Fruit fly (Drosophila melanogaster): ENCODE data around the gene CG7102.

CG7102 gene

DNA sequence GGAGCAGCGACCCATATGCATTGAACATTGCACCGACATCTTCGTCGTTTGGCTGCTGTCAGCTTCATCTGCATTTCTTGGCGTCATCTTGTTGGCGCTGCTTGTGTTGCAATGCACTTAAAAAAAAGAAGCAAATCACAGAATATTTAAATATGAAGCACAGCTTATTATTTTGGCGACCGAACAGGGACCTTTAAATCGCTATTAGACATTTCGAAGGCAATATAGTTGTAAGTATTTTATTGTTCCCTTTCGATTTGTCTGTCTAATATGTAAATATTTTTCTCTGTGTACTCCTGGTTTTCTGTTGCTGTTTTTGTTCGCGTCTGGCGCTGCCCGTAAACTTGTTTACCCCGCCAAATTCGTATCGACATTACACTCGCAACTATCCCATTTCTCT is 12.6 kb upstream of the CG7102 start (continued):
- TF ChIP-seq gem (tag; optimal IDR thresholded peaks at IDR 0.05) (peak; percentile 13), CG14050 (GFP tag; IDR thresholded peaks at IDR 0.05) (no peak), CG5180 (GFP tag; optimal IDR thresholded peaks at IDR 0.05) (no peak), CG11504 (tag; optimal IDR thresholded peaks at IDR 0.05) (peak; percentile 29), Sry-β (GFP tag; optimal IDR thresholded peaks at IDR 0.05) (no peak), sqz (GFP tag; optimal IDR thresholded peaks at IDR 0.05) (no peak), Deaf1 (tag; optimal IDR thresholded peaks at IDR 0.05) (no peak), dmrt99B (tag; optimal IDR thresholded peaks at IDR 0.05) (peak; percentile 48), sima (GFP tag; optimal IDR thresholded peaks at IDR 0.05) (no peak), nom (GFP tag; optimal IDR thresholded peaks at IDR 0.05) (peak; percentile 94)

dm6 chr2L:7899108-7899507 is 11.8 kb upstream of the CG7102 start:
- TF ChIP-seq B-H1 (GFP tag; IDR thresholded peaks at IDR 0.05): no peak
- peak; percentile 63 for TF ChIP-seq Drgx (GFP tag; IDR thresholded peaks at IDR 0.05)
- TF ChIP-seq CG17912 (GFP tag; optimal IDR thresholded peaks at IDR 0.05): no peak

- TF ChIP-seq CG16815 (GFP tag; optimal IDR thresholded peaks at IDR 0.05): no peak
- no peak for TF ChIP-seq Deaf1 (tag; optimal IDR thresholded peaks at IDR 0.05)
- TF ChIP-seq nom (GFP tag; optimal IDR thresholded peaks at IDR 0.05): peak; percentile 56
- TF ChIP-seq row (GFP tag; IDR thresholded peaks at IDR 0.05): no peak
- no peak for TF ChIP-seq Elba2 (GFP tag; optimal IDR thresholded peaks at IDR 0.05)
- TF ChIP-seq sr (GFP tag; IDR thresholded peaks at IDR 0.05): no peak
- no peak for TF ChIP-seq sqz (GFP tag; optimal IDR thresholded peaks at IDR 0.05)
- TF ChIP-seq CG7963 (GFP tag; IDR thresholded peaks at IDR 0.05; ENCODE audit: partially characterized antibody): no peak
- TF ChIP-seq CG11723 (GFP tag; optimal IDR thresholded peaks at IDR 0.05): no peak
- TF ChIP-seq stwl (tag; optimal IDR thresholded peaks at IDR 0.05): no peak
- TF ChIP-seq bsh (GFP tag; optimal IDR thresholded peaks at IDR 0.05): peak in 1 of 2 experiments; percentile 72
- TF ChIP-seq CG8944 (GFP tag; optimal IDR thresholded peaks at IDR 0.05): no peak
- peak; percentile 82 for TF ChIP-seq Drgx (GFP tag; IDR thresholded peaks at IDR 0.05)
- no peak for TF ChIP-seq sna (GFP tag; IDR thresholded peaks at IDR 0.05; ENCODE audit: partially characterized antibody)
- TF ChIP-seq Ets65A (GFP tag): peak; percentile 64
- TF ChIP-seq Mes4 (GFP tag; optimal IDR thresholded peaks at IDR 0.05): no peak
- no peak for TF ChIP-seq HLH3B (GFP tag; IDR thresholded peaks at IDR 0.05)
Observed at dm6 chr2L:7898581-7898980, 11.3 kb upstream of the CG7102 start.

dm6 chr2L:7897245-7897644 is 9.9 kb upstream of the CG7102 start:
- TF ChIP-seq Chrac-16 (GFP tag; optimal IDR thresholded peaks at IDR 0.05) (no peak), p53 (GFP tag; optimal IDR thresholded peaks at IDR 0.05) (no peak), Doc3 (GFP tag; IDR thresholded peaks at IDR 0.05; ENCODE audit: partially characterized antibody) (no peak), Drgx (GFP tag; IDR thresholded peaks at IDR 0.05) (peak; percentile 44; the same call in 1 of the 2 replicates)

- TF ChIP-seq CG9876 (GFP tag; optimal IDR thresholded peaks at IDR 0.05) (peak; percentile 39), gfzf (GFP tag; optimal IDR thresholded peaks at IDR 0.05) (peak; percentile 18), insv (GFP tag; optimal IDR thresholded peaks at IDR 0.05) (no peak), CG31388 (GFP tag; optimal IDR thresholded peaks at IDR 0.05) (peak; percentile 3), dpn (GFP tag; optimal IDR thresholded peaks at IDR 0.05) (peak in 1 of 2 experiments; percentile 7), TFAM (GFP tag; optimal IDR thresholded peaks at IDR 0.05) (no peak), Ada2b (GFP tag; IDR thresholded peaks at IDR 0.05) (no peak), Stat92E (GFP tag; optimal IDR thresholded peaks at IDR 0.05) (no peak), ranshi (GFP tag; IDR thresholded peaks at IDR 0.05) (no peak), disco-r (GFP tag; optimal IDR thresholded peaks at IDR 0.05) (peak; percentile 3), Rfx (GFP tag; IDR thresholded peaks at IDR 0.05) (no peak; the same call in 1 of the 2 replicates), Dp (GFP tag; optimal IDR thresholded peaks at IDR 0.05) (peak; percentile 9), Ets65A (GFP tag) (peak; percentile 84), CG30403 (GFP tag; optimal IDR thresholded peaks at IDR 0.05) (peak; percentile 25), CG13123 (GFP tag; optimal IDR thresholded peaks at IDR 0.05) (peak; percentile 1), CG7839 (tag; optimal IDR thresholded peaks at IDR 0.05) (peak; percentile 37), Atf-2 (GFP tag; optimal IDR thresholded peaks at IDR 0.05) (no peak)
Observed at dm6 chr2L:7890654-7891114, 3.4 kb upstream of the CG7102 start, which contains the start of gene Spn28Db. Spn28Db (minus strand) TSS chr2L:7890704.
